Fruit fly (Drosophila melanogaster): ENCODE measurements around the gene CG32751.

The CG32751 gene

dm6 chrX:6224225-6225190 lies 26.1 kb upstream of the CG32751 start, which contains the start of gene sqh (continued):
- TF ChIP-seq Hr78 (GFP tag; optimal IDR thresholded peaks at IDR 0.05) (no peak), Hr83 (GFP tag; optimal IDR thresholded peaks at IDR 0.05; ENCODE audit: poor library complexity, severe bottlenecking) (peak; percentile 66)

DNA sequence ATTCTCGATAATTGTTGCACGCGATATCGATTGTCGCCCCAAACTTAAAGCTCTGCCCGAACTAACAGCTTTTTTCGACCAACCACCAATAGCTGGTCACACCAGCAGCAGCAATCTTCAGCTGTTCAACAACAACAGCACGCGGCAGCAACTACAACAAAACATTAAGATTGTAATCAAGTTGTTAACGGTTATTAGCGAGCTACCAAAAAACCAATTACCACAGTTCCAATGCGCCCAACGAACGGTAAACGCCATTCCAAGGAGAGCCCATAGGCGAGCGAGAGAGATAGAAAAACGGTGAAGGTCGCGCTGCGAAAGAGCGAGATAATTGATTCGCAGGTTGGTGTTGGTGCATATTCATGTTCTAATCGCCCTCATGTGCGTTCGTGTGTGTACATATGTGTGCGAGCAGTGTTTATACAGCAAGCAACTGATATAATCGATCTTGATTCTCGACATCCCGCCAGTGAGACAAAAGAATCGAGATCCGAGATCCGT lies 21.4 kb upstream of the CG32751 start, which contains the start of gene Efr:
Gene Efr (plus strand): TSS at position 113 of the 501 bp plus-strand sequence.
- no peak for TF ChIP-seq CG32264 (GFP tag; optimal IDR thresholded peaks at IDR 0.05)
- TF ChIP-seq Mio (GFP tag; optimal IDR thresholded peaks at IDR 0.05): no peak
- no peak for TF ChIP-seq CG9705 (GFP tag; optimal IDR thresholded peaks at IDR 0.05)

dm6 chrX:6219227-6219626 lies 20.8 kb upstream of the CG32751 start, which contains the start of gene Btnd:
Gene Btnd, minus strand, starts transcription at chrX:6219327.
- TF ChIP-seq Hr83 (GFP tag; optimal IDR thresholded peaks at IDR 0.05; ENCODE audit: poor library complexity, severe bottlenecking) (no peak), N (GFP tag; optimal IDR thresholded peaks at IDR 0.05) (no peak), brk (GFP tag; optimal IDR thresholded peaks at IDR 0.05) (no peak), lola (GFP tag; optimal IDR thresholded peaks at IDR 0.05) (no peak), Abd-B (GFP tag; optimal IDR thresholded peaks at IDR 0.05) (no peak), woc (GFP tag; optimal IDR thresholded peaks at IDR 0.05) (no peak), CrebA (GFP tag; optimal IDR thresholded peaks at IDR 0.05; ENCODE audit: borderline replicate concordance) (no peak), sv (GFP tag; optimal IDR thresholded peaks at IDR 0.05) (no peak), Rel (GFP tag; optimal IDR thresholded peaks at IDR 0.05) (no peak), Rel (tag; optimal IDR thresholded peaks at IDR 0.05) (no peak), Dif (GFP tag; optimal IDR thresholded peaks at IDR 0.05; ENCODE audit: partially characterized antibody) (no peak), Mio (GFP tag; optimal IDR thresholded peaks at IDR 0.05) (no peak)

dm6 chrX:6216650-6217049 lies 18.2 kb upstream of the CG32751 start:
- TF ChIP-seq br (GFP tag; optimal IDR thresholded peaks at IDR 0.05) (no peak), Dfd (GFP tag; optimal IDR thresholded peaks at IDR 0.05) (peak; percentile 90)

DNA sequence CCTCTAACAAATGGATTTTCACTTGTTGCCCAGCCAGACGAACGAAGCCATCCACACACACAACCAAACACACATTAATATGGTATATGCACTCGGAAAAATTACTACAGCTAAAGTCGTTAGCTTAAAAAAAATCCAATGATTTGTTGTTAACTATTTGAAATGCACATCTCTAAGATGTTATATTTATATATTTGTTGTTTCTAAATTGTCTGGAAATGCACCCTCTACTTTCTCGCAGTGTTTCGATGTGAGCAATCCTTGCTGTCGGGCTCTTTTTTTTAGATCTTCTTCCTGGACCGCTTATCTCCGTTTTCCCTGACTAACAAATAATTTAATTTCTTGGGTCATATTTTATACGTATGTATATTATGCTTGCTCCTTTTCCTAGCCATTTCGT lies 6.6 kb upstream of the CG32751 start:
- TF ChIP-seq Hr83 (GFP tag; optimal IDR thresholded peaks at IDR 0.05; ENCODE audit: poor library complexity, severe bottlenecking) (no peak), woc (GFP tag; optimal IDR thresholded peaks at IDR 0.05) (no peak), Mio (GFP tag; optimal IDR thresholded peaks at IDR 0.05) (no peak), foxo (GFP tag; optimal IDR thresholded peaks at IDR 0.05) (no peak), dsf (GFP tag; optimal IDR thresholded peaks at IDR 0.05; ENCODE audit: borderline replicate concordance) (no peak), Sp1 (GFP tag; optimal IDR thresholded peaks at IDR 0.05) (no peak), CG9705 (GFP tag; optimal IDR thresholded peaks at IDR 0.05) (no peak), lola (GFP tag; optimal IDR thresholded peaks at IDR 0.05) (no peak), dmrt93B (GFP tag; optimal IDR thresholded peaks at IDR 0.05) (no peak), psq (GFP tag; optimal IDR thresholded peaks at IDR 0.05) (no peak), Hr78 (GFP tag; optimal IDR thresholded peaks at IDR 0.05) (no peak), CrebA (GFP tag; optimal IDR thresholded peaks at IDR 0.05; ENCODE audit: borderline replicate concordance) (no peak), ey (GFP tag; optimal IDR thresholded peaks at IDR 0.05) (no peak), usp (GFP tag; optimal IDR thresholded peaks at IDR 0.05) (no peak), GATAd (GFP tag; optimal IDR thresholded peaks at IDR 0.05) (no peak), sv (GFP tag; optimal IDR thresholded peaks at IDR 0.05) (no peak)

DNA sequence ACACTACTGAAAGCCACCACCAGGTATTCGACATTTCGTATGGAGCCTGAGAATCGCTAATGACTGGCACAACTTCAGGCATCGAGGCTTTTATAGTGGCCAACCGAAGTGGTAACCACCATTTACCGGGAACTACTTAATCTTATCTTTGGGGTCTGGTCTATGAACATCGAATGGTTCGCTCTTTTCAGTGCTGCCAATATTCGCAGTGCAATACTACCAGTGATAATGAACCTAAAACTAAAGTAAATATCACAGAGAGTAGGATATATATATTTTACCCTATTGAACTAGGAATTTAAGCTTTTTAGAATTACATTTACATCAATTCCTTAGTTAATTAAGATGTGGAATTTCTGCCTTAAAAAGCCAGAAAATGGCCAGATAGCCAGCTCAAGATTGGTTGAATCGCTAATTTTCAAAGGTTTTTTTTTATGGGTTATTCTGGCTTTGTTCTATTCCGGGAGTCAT lies 4.1 kb upstream of the CG32751 start, which contains the start of gene vanin-like:
Gene vanin-like (minus strand): TSS at position 51 of the 471 bp plus-strand sequence.
- TF ChIP-seq Myc (optimal IDR thresholded peaks at IDR 0.05) (peak; percentile 25), Mio (GFP tag; optimal IDR thresholded peaks at IDR 0.05) (no peak), GATAd (GFP tag; optimal IDR thresholded peaks at IDR 0.05) (no peak)

- no peak for TF ChIP-seq sage (GFP tag; optimal IDR thresholded peaks at IDR 0.05)
- no peak for TF ChIP-seq dmrt93B (GFP tag; optimal IDR thresholded peaks at IDR 0.05)
- TF ChIP-seq lola (GFP tag; optimal IDR thresholded peaks at IDR 0.05): no peak
- TF ChIP-seq brk (GFP tag; optimal IDR thresholded peaks at IDR 0.05): no peak
- TF ChIP-seq psq (GFP tag; optimal IDR thresholded peaks at IDR 0.05): no peak
Observed at dm6 chrX:6201459-6201858, 3.0 kb upstream of the CG32751 start.

Measured in whole organism, wandering third instar larva.